Fruit fly (Drosophila melanogaster) whole organism, embryonic: ENCODE data around the gene CG32106.

Experiments
- Atf3 ChIP-seq: fragments of 200-800 bp; sonication (Bioruptor generic); optimal IDR thresholded peaks from 3 replicates; lab custom pipeline; 2016; ENCODE audit warnings: missing biosample characterization, missing genetic modification characterization
- Atf6 ChIP-seq: fragments of 200-800 bp; sonication (Bioruptor generic); IDR thresholded peaks from 2 replicates; pipeline ENCODE4 v1.3.6; 2022; ENCODE audit warnings: missing biosample characterization, missing genetic modification characterization
- Bdp1 ChIP-seq: fragments of 200-800 bp; sonication (Bioruptor generic); optimal IDR thresholded peaks from 3 replicates; lab custom pipeline; 2016; ENCODE audit warnings: missing biosample characterization, missing genetic modification characterization
- CG11398 ChIP-seq: fragments of 200-800 bp; sonication (Bioruptor generic); optimal IDR thresholded peaks from 2 replicates; lab custom pipeline; 2016; ENCODE audit warnings: missing biosample characterization, missing genetic modification characterization
- CG12769 ChIP-seq: fragments of 200-800 bp; sonication (Bioruptor generic); optimal IDR thresholded peaks from 2 replicates; lab custom pipeline; 2019; ENCODE audit warnings: missing biosample characterization, mild to moderate bottlenecking, missing genetic modification characterization, moderate library complexity
- CG14014 ChIP-seq: fragments of 200-800 bp; sonication (Bioruptor generic); IDR thresholded peaks from 2 replicates; pipeline ENCODE4 v1.3.6; 2022; ENCODE audit warnings: missing biosample characterization, missing genetic modification characterization
- CG2129 ChIP-seq: fragments of 200-800 bp; sonication (Bioruptor generic); IDR thresholded peaks from 2 replicates; pipeline ENCODE4 v1.3.6; 2022; ENCODE audit warnings: missing biosample characterization, missing genetic modification characterization; ENCODE audit not compliant: partially characterized antibody
- CG33213 ChIP-seq: fragments of 200-800 bp; sonication (Bioruptor generic); optimal IDR thresholded peaks from 3 replicates; lab custom pipeline; 2016; ENCODE audit warnings: missing biosample characterization, missing genetic modification characterization
- CG33557 ChIP-seq: fragments of 200-800 bp; sonication (Bioruptor generic); optimal IDR thresholded peaks from 2 replicates; lab custom pipeline; 2019; ENCODE audit warnings: missing biosample characterization, mild to moderate bottlenecking, missing genetic modification characterization, moderate library complexity
- CG34376 ChIP-seq: fragments of 200-800 bp; sonication (Bioruptor generic); optimal IDR thresholded peaks from 2 replicates; lab custom pipeline; 2018; ENCODE audit warnings: missing biosample characterization, mild to moderate bottlenecking, missing genetic modification characterization
- CG4424 ChIP-seq: fragments of 200-800 bp; sonication (Bioruptor generic); optimal IDR thresholded peaks from 3 replicates; lab custom pipeline; 2016; ENCODE audit warnings: missing biosample characterization, missing genetic modification characterization
- CG5245 ChIP-seq: fragments of 200-800 bp; sonication (Bioruptor generic); optimal IDR thresholded peaks from 3 replicates; lab custom pipeline; 2016; ENCODE audit warnings: missing biosample characterization, missing genetic modification characterization
- CG6654 ChIP-seq: fragments of 200-800 bp; sonication (Bioruptor generic); optimal IDR thresholded peaks from 2 replicates; lab custom pipeline; 2017; ENCODE audit warnings: missing biosample characterization, mild to moderate bottlenecking, missing genetic modification characterization
- CG8924 ChIP-seq: fragments of 200-800 bp; optimal IDR thresholded peaks from 3 replicates; lab custom pipeline; 2019; ENCODE audit warnings: missing biosample characterization, mild to moderate bottlenecking, missing genetic modification characterization, moderate library complexity
- CG9797 ChIP-seq: fragments of 200-800 bp; sonication (Bioruptor generic); optimal IDR thresholded peaks from 3 replicates; lab custom pipeline; 2018; ENCODE audit warnings: missing biosample characterization, mild to moderate bottlenecking, missing genetic modification characterization
- Dad ChIP-seq: fragments of 200-800 bp; sonication (Bioruptor generic); optimal IDR thresholded peaks from 3 replicates; lab custom pipeline; 2016; ENCODE audit warnings: missing biosample characterization, missing genetic modification characterization
- Dek ChIP-seq: fragments of 200-800 bp; sonication (Bioruptor generic); optimal IDR thresholded peaks from 3 replicates; lab custom pipeline; 2019; ENCODE audit warnings: missing biosample characterization, mild to moderate bottlenecking, missing genetic modification characterization, moderate library complexity
- Dip2 ChIP-seq: fragments of 200-800 bp; sonication (Bioruptor generic); IDR thresholded peaks from 2 replicates; pipeline ENCODE4 v1.3.6; 2022; ENCODE audit warnings: missing biosample characterization, missing genetic modification characterization
- Dll ChIP-seq: fragments of 200-800 bp; sonication (Bioruptor generic); IDR thresholded peaks from 4 replicates; pipeline ENCODE4 v1.3.6; 2022; ENCODE audit warnings: missing biosample characterization, missing genetic modification characterization; ENCODE audit not compliant: partially characterized antibody
- Drgx ChIP-seq: fragments of 200-800 bp; sonication (Bioruptor generic); IDR thresholded peaks from 2 replicates; pipeline ENCODE4 v1.3.6; 2022; ENCODE audit warnings: missing biosample characterization, missing genetic modification characterization
- H15 ChIP-seq: fragments of 200-800 bp; sonication (Bioruptor generic); IDR thresholded peaks from 3 replicates; pipeline ENCODE4 v1.3.6; 2022; ENCODE audit warnings: missing biosample characterization, missing genetic modification characterization
- HLHmδ ChIP-seq: fragments of 200-800 bp; sonication (Bioruptor generic); optimal IDR thresholded peaks from 2 replicates; lab custom pipeline; 2018; ENCODE audit warnings: missing biosample characterization, mild to moderate bottlenecking, missing genetic modification characterization, moderate library complexity
- MESR4 ChIP-seq: fragments of 200-800 bp; sonication (Bioruptor generic); optimal IDR thresholded peaks from 2 replicates; lab custom pipeline; 2018; ENCODE audit warnings: missing biosample characterization, mild to moderate bottlenecking, missing genetic modification characterization, moderate library complexity
- Xrp1 ChIP-seq: fragments of 200-800 bp; sonication (Bioruptor generic); IDR thresholded peaks from 2 replicates; pipeline ENCODE4 v1.3.6; 2022; ENCODE audit warnings: missing biosample characterization, missing genetic modification characterization
- ara ChIP-seq: fragments of 200-800 bp; sonication (Bioruptor generic); IDR thresholded peaks from 2 replicates; pipeline ENCODE4 v1.3.6; 2022; ENCODE audit warnings: missing biosample characterization, missing genetic modification characterization
- ato ChIP-seq: fragments of 200-800 bp; sonication (Bioruptor generic); IDR thresholded peaks from 2 replicates; pipeline ENCODE4 v1.3.6; 2022; ENCODE audit warnings: missing biosample characterization, missing genetic modification characterization; ENCODE audit not compliant: partially characterized antibody
- az2 ChIP-seq: fragments of 200-800 bp; sonication (Bioruptor generic); optimal IDR thresholded peaks from 3 replicates; lab custom pipeline; 2016; ENCODE audit warnings: missing biosample characterization, missing genetic modification characterization
- cg ChIP-seq: fragments of 200-800 bp; sonication (Bioruptor generic); optimal IDR thresholded peaks from 3 replicates; lab custom pipeline; 2019; ENCODE audit warnings: missing biosample characterization, mild to moderate bottlenecking, missing genetic modification characterization, moderate library complexity
- chinmo ChIP-seq: fragments of 200-800 bp; sonication (Bioruptor generic); IDR thresholded peaks from 4 replicates; pipeline ENCODE4 v1.3.6; 2022; ENCODE audit warnings: missing biosample characterization, missing genetic modification characterization; ENCODE audit not compliant: partially characterized antibody
- disco-r ChIP-seq: fragments of 200-800 bp; sonication (Bioruptor generic); optimal IDR thresholded peaks from 2 replicates; lab custom pipeline; 2016; ENCODE audit warnings: missing biosample characterization, missing genetic modification characterization
- dpn ChIP-seq, 2 experiments: fragments of 200-800 bp; sonication (Bioruptor generic); optimal IDR thresholded peaks; 3 replicates each; lab custom pipeline; 2016; ENCODE audit warnings: missing biosample characterization in 2 of 2, missing genetic modification characterization in 2 of 2
- esg ChIP-seq: fragments of 200-800 bp; sonication (Bioruptor generic); conservative IDR thresholded peaks from 2 replicates; pipeline ENCODE4 v1.3.6; 2022; ENCODE audit warnings: missing biosample characterization, missing genetic modification characterization
- exex ChIP-seq: fragments of 200-800 bp; sonication (Bioruptor generic); optimal IDR thresholded peaks from 4 replicates; lab custom pipeline; 2018; ENCODE audit warnings: missing biosample characterization, mild to moderate bottlenecking, missing genetic modification characterization, moderate library complexity
- fd96Cb ChIP-seq: fragments of 200-800 bp; sonication (Bioruptor generic); optimal IDR thresholded peaks from 2 replicates; lab custom pipeline; 2018; ENCODE audit warnings: missing biosample characterization, mild to moderate bottlenecking, missing genetic modification characterization, moderate library complexity
- grn ChIP-seq: fragments of 200-800 bp; sonication (Bioruptor generic); optimal IDR thresholded peaks from 3 replicates; lab custom pipeline; 2017; ENCODE audit warnings: missing biosample characterization, missing genetic modification characterization
- gt ChIP-seq: fragments of 200-800 bp; sonication (Bioruptor generic); IDR thresholded peaks from 2 replicates; pipeline ENCODE4 v1.3.6; 2022; ENCODE audit warnings: missing biosample characterization, missing genetic modification characterization
- h ChIP-seq: fragments of >200 bp; optimal IDR thresholded peaks from 2 replicates; lab custom pipeline; 2017
- lov ChIP-seq, 2 experiments: fragments of 200-800 bp in 1 of 2; fragments of >200 bp in 1 of 2; sonication (Bioruptor generic) in 1 of 2; IDR thresholded peaks in 1 of 2; optimal IDR thresholded peaks in 1 of 2; 2 replicates in 1 of 2; 3 replicates in 1 of 2; pipeline versions ENCODE4 v1.3.6 to Lab custom; 2017 to 2022; ENCODE audit warnings: missing biosample characterization in 1 of 2, missing genetic modification characterization in 1 of 2
- nerfin-1 ChIP-seq: fragments of 200-800 bp; sonication (Bioruptor generic); optimal IDR thresholded peaks from 3 replicates; lab custom pipeline; 2019; ENCODE audit warnings: missing biosample characterization, mild to moderate bottlenecking, missing genetic modification characterization, moderate library complexity
- odd ChIP-seq: fragments of 200-800 bp; sonication (Bioruptor generic); optimal IDR thresholded peaks from 2 replicates; lab custom pipeline; 2017; ENCODE audit warnings: missing biosample characterization, mild to moderate bottlenecking, missing genetic modification characterization
- salm ChIP-seq: fragments of 200-800 bp; sonication (Bioruptor generic); optimal IDR thresholded peaks from 2 replicates; lab custom pipeline; 2018; ENCODE audit warnings: missing biosample characterization, mild to moderate bottlenecking, missing genetic modification characterization
- sc ChIP-seq, 3 experiments: fragments of >200 bp in 2 of 3; fragments of 200-800 bp in 1 of 3; sonication (Bioruptor generic) in 1 of 3; optimal IDR thresholded peaks; 2 replicates in 2 of 3; 3 replicates in 1 of 3; lab custom pipeline; 2017; ENCODE audit warnings: mild to moderate bottlenecking in 1 of 3, missing biosample characterization in 1 of 3, missing genetic modification characterization in 1 of 3, missing genetic modification reagents in 1 of 3
- sd ChIP-seq: fragments of 200-800 bp; sonication (Bioruptor generic); optimal IDR thresholded peaks from 3 replicates; lab custom pipeline; 2018; ENCODE audit warnings: missing biosample characterization, mild to moderate bottlenecking, missing genetic modification characterization, moderate library complexity
- shn ChIP-seq: fragments of 200-800 bp; sonication (Bioruptor generic); optimal IDR thresholded peaks from 3 replicates; lab custom pipeline; 2016; ENCODE audit warnings: missing biosample characterization, missing genetic modification characterization
- sim ChIP-seq: fragments of 200-800 bp; sonication (Bioruptor generic); IDR thresholded peaks from 2 replicates; pipeline ENCODE4 v1.3.6; 2022; ENCODE audit warnings: missing biosample characterization, missing genetic modification characterization
- sug ChIP-seq: fragments of 200-800 bp; optimal IDR thresholded peaks from 2 replicates; lab custom pipeline; 2019; ENCODE audit warnings: missing biosample characterization, mild to moderate bottlenecking, missing genetic modification characterization, moderate library complexity
- ttk ChIP-seq: fragments of 200-800 bp; sonication (Bioruptor generic); IDR thresholded peaks from 2 replicates; pipeline ENCODE4 v2.1.2; 2022; ENCODE audit warnings: missing biosample characterization, missing genetic modification characterization
- vfl ChIP-seq: fragments of 200-800 bp; sonication (Bioruptor generic); optimal IDR thresholded peaks from 2 replicates; lab custom pipeline; 2016; ENCODE audit warnings: missing biosample characterization, missing genetic modification characterization
- zfh2 ChIP-seq: fragments of 200-800 bp; sonication (Bioruptor generic); optimal IDR thresholded peaks from 2 replicates; lab custom pipeline; 2016; ENCODE audit warnings: missing biosample characterization, missing genetic modification characterization

The CG32106 gene

DNA sequence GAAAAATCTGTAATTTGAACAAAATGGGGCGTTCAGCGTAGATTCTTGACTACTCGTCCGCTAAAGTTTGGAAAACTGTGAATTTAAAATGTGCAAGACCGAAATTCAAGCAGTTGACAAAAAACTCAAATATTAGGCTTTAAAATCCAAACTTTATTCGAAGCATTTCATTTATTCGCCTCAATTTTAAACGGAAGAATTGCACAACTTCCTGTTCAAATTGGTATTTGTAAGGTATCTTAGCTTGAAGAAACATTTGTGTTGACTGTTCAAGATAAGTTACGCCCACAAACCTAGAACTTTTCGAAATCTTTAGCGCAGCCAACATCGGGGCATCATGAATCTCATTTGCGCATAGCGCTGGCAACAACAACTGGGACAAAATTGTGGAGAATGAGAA is at the start of gene CG32106:
Gene CG32106, minus strand, starts transcription at position 101 of the 400 bp plus-strand sequence.
- TF ChIP-seq cg (GFP tag; lab: Kevin White, UChicago) (no peak), CG14014 (GFP tag; lab: Robert Waterston, UW) (no peak), Dad (GFP tag; lab: Kevin White, UChicago) (no peak), ttk (GFP tag; lab: Robert Waterston, UW) (no peak), odd (GFP tag; lab: Kevin White, UChicago) (no peak), Xrp1 (GFP tag; lab: Robert Waterston, UW) (no peak), sd (tag; lab: Kevin White, UChicago) (no peak), CG33557 (no peak), Dll (GFP tag; lab: Robert Waterston, UW) (no peak), Drgx (GFP tag; lab: Robert Waterston, UW) (no peak), zfh2 (GFP tag; lab: Kevin White, UChicago) (no peak), HLHmδ (GFP tag; lab: Kevin White, UChicago) (no peak), grn (GFP tag; lab: Kevin White, UChicago) (no peak), salm (no peak), CG4424 (GFP tag; lab: Kevin White, UChicago) (no peak), h (lab: Kevin White, UChicago) (no peak), dpn (GFP tag; optimal IDR thresholded peaks at IDR 0.05; lab: Kevin White, UChicago) (no peak)

DNA sequence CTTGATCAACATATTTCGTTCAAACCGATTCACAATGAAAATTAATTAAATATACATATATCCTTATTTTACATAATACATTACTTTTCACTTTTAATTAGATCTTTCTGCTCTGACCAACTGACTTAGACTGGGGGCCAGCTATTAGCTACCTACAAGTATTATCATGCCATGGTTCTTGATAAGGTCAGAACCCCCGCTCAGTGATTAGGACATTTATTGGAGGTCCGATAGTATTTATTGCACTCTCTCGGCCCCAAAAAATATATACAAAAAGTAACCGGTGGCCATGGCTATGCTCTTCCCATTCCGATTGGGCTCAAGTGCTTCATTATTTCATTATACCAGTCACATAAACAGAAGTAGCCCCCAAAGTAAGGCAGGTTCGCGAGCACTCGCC is 49.2 kb upstream of the CG32106 start:
- TF ChIP-seq Drgx (GFP tag; lab: Robert Waterston, UW) (no peak), az2 (GFP tag; lab: Kevin White, UChicago) (no peak), CG34376 (peak; percentile 20), exex (tag; lab: Kevin White, UChicago) (peak; percentile 70), sug (tag; lab: Kevin White, UChicago) (peak; percentile 96)

DNA sequence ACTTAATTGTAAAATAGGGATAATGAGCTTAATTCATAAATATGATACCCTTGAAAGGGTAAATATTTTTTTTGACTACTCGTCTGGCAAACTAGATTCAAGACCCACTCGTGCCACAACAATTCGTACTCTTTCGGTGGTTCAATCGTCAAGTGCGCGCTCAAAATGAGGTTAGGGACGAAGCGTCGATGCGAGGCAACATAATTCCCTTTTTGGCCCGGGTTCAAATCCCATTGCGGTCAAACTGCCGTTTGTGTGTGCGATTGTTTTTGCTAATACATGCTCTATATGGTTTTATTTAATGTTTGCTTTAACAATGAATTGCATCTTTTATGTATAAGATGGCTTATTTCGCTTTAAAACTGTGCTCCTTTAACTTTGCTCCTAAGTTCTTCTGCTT is 37.2 kb upstream of the CG32106 start:
- no peak for TF ChIP-seq MESR4 (GFP tag; lab: Kevin White, UChicago)
- TF ChIP-seq gt (GFP tag; lab: Robert Waterston, UW) = no peak
- TF ChIP-seq lov (optimal IDR thresholded peaks at IDR 0.05; lab: Kevin White, UChicago) = no peak
- TF ChIP-seq lov (GFP tag; IDR thresholded peaks at IDR 0.05; lab: Robert Waterston, UW) = no peak
- no peak for TF ChIP-seq disco-r (GFP tag; lab: Kevin White, UChicago)
- TF ChIP-seq Atf3 (GFP tag; lab: Kevin White, UChicago) = no peak
- TF ChIP-seq CG11398 (GFP tag; lab: Kevin White, UChicago) = no peak
- TF ChIP-seq Bdp1 (GFP tag; lab: Kevin White, UChicago) = peak; percentile 99
- TF ChIP-seq CG8924 (tag; lab: Kevin White, UChicago) = no peak
- no peak for TF ChIP-seq fd96Cb
- TF ChIP-seq H15 (GFP tag; lab: Robert Waterston, UW) = no peak
- no peak for TF ChIP-seq CG6654 (GFP tag; lab: Kevin White, UChicago)
- no peak for TF ChIP-seq CG9797 (GFP tag; lab: Kevin White, UChicago)
- TF ChIP-seq sim = no peak
- no peak for TF ChIP-seq nerfin-1
- TF ChIP-seq ara (GFP tag; lab: Robert Waterston, UW) = no peak; the same call in 1 of the 2 replicates
- no peak for TF ChIP-seq Dip2 (GFP tag; lab: Robert Waterston, UW)
- no peak for TF ChIP-seq CG5245 (GFP tag; lab: Kevin White, UChicago)
- TF ChIP-seq shn = no peak
- no peak for TF ChIP-seq sc (optimal IDR thresholded peaks at IDR 0.05; lab: Kevin White, UChicago)
- TF ChIP-seq sc (GFP tag; optimal IDR thresholded peaks at IDR 0.05; lab: Kevin White, UChicago) = no peak
- no peak for TF ChIP-seq vfl
- TF ChIP-seq ato = peak; percentile 68
- TF ChIP-seq CG2129 = no peak
- no peak for TF ChIP-seq Dek
- no peak for TF ChIP-seq CG12769 (tag; lab: Kevin White, UChicago)
- no peak for TF ChIP-seq Atf6 (GFP tag; lab: Robert Waterston, UW)
- TF ChIP-seq CG33213 (GFP tag; lab: Kevin White, UChicago) = no peak
- no peak for TF ChIP-seq esg (GFP tag; lab: Robert Waterston, UW)
- TF ChIP-seq chinmo (GFP tag; lab: Robert Waterston, UW) = no peak
